Fruit fly (Drosophila melanogaster) whole organism, prepupa: ENCODE data around the gene CG31638.
A peak's percentile ranks its signal among the peaks of the same experiment; 100 is the strongest.

ENCODE experiments used
- CG10631 ChIP-seq: fragments of 200-800 bp; sonication (Bioruptor generic); optimal IDR thresholded peaks from 2 replicates; lab custom pipeline; 2016; ENCODE audit warnings: missing biosample characterization, missing genetic modification characterization
- CG11294 ChIP-seq: fragments of 200-800 bp; sonication (Bioruptor generic); IDR thresholded peaks from 2 replicates; pipeline ENCODE4 v1.3.6; 2022; ENCODE audit warnings: missing biosample characterization, missing genetic modification characterization
- CG11762 ChIP-seq: fragments of 200-800 bp; sonication (Bioruptor generic); optimal IDR thresholded peaks from 3 replicates; lab custom pipeline; 2016; ENCODE audit warnings: missing biosample characterization, missing genetic modification characterization; ENCODE audit not compliant: insufficient read depth
- CG11902 ChIP-seq: fragments of 200-800 bp; sonication (Bioruptor generic); optimal IDR thresholded peaks from 3 replicates; lab custom pipeline; 2016; ENCODE audit warnings: missing biosample characterization, missing genetic modification characterization
- CG15336 ChIP-seq: fragments of 200-800 bp; sonication (Bioruptor generic); IDR thresholded peaks from 2 replicates; pipeline ENCODE4 v1.3.6; 2022; ENCODE audit warnings: missing biosample characterization, missing genetic modification characterization
- CG1621 ChIP-seq: fragments of 200-800 bp; sonication (Bioruptor generic); optimal IDR thresholded peaks from 3 replicates; lab custom pipeline; 2018; ENCODE audit warnings: missing biosample characterization, mild to moderate bottlenecking, missing genetic modification characterization
- CG3032 ChIP-seq: fragments of 200-800 bp; optimal IDR thresholded peaks from 2 replicates; lab custom pipeline; 2019; ENCODE audit warnings: missing biosample characterization, mild to moderate bottlenecking, missing genetic modification characterization, moderate library complexity
- CG31627 ChIP-seq: fragments of 200-800 bp; sonication (Bioruptor generic); optimal IDR thresholded peaks from 3 replicates; lab custom pipeline; 2016; ENCODE audit warnings: missing biosample characterization, missing genetic modification characterization
- CG34406 ChIP-seq: fragments of 200-800 bp; sonication (Bioruptor generic); optimal IDR thresholded peaks from 3 replicates; lab custom pipeline; 2016; ENCODE audit warnings: missing biosample characterization, missing genetic modification characterization
- CG6163 ChIP-seq: fragments of 200-800 bp; sonication (Bioruptor generic); IDR thresholded peaks from 3 replicates; pipeline ENCODE4 v1.3.6; 2022; ENCODE audit warnings: missing biosample characterization, missing genetic modification characterization
- CG6276 ChIP-seq: fragments of 200-800 bp; sonication (Bioruptor generic); optimal IDR thresholded peaks from 2 replicates; lab custom pipeline; 2017; ENCODE audit warnings: missing biosample characterization, mild to moderate bottlenecking, missing genetic modification characterization
- CG6808 ChIP-seq: fragments of 200-800 bp; sonication (Bioruptor generic); optimal IDR thresholded peaks from 3 replicates; lab custom pipeline; 2017; ENCODE audit warnings: missing biosample characterization, missing genetic modification characterization, mild to moderate bottlenecking, moderate library complexity, missing genetic modification reagents
- CG6854 ChIP-seq: fragments of 200-800 bp; sonication (Bioruptor generic); optimal IDR thresholded peaks from 2 replicates; lab custom pipeline; 2017; ENCODE audit warnings: missing biosample characterization, mild to moderate bottlenecking, missing genetic modification characterization
- CG7368 ChIP-seq: fragments of 200-800 bp; sonication (Bioruptor generic); optimal IDR thresholded peaks from 3 replicates; lab custom pipeline; 2016; ENCODE audit warnings: missing biosample characterization, missing genetic modification characterization
- CG8119 ChIP-seq: fragments of 200-800 bp; sonication (Bioruptor generic); IDR thresholded peaks from 3 replicates; pipeline ENCODE4 v1.3.6; 2022; ENCODE audit warnings: missing biosample characterization, missing genetic modification characterization
- CG8319 ChIP-seq: fragments of 200-800 bp; sonication (Bioruptor generic); optimal IDR thresholded peaks from 3 replicates; lab custom pipeline; 2016; ENCODE audit warnings: missing biosample characterization, missing genetic modification characterization
- Hr38 ChIP-seq: sonication (Bioruptor generic); optimal IDR thresholded peaks from 2 replicates; lab custom pipeline; 2016; ENCODE audit warnings: missing biosample characterization, missing genetic modification characterization
- Hr4 ChIP-seq: fragments of 200-800 bp; sonication (Bioruptor generic); optimal IDR thresholded peaks from 3 replicates; lab custom pipeline; 2016; ENCODE audit warnings: missing biosample characterization, missing genetic modification characterization
- Met ChIP-seq: fragments of 200-800 bp; sonication (Bioruptor generic); optimal IDR thresholded peaks from 3 replicates; lab custom pipeline; 2016; ENCODE audit warnings: missing biosample characterization, missing genetic modification characterization
- achi ChIP-seq: fragments of 200-800 bp; sonication (Bioruptor generic); optimal IDR thresholded peaks from 3 replicates; lab custom pipeline; 2016; ENCODE audit warnings: missing biosample characterization, missing genetic modification characterization
- dac ChIP-seq: fragments of 200-800 bp; sonication (Bioruptor generic); optimal IDR thresholded peaks from 2 replicates; lab custom pipeline; 2017; ENCODE audit warnings: missing biosample characterization, mild to moderate bottlenecking, missing genetic modification characterization
- fkh ChIP-seq: fragments of 200-800 bp; sonication (Bioruptor generic); optimal IDR thresholded peaks from 3 replicates; lab custom pipeline; 2017; ENCODE audit warnings: missing biosample characterization, mild to moderate bottlenecking, missing genetic modification characterization, moderate library complexity
- pdm3 ChIP-seq: fragments of 200-800 bp; sonication (Bioruptor generic); optimal IDR thresholded peaks from 3 replicates; lab custom pipeline; 2016; ENCODE audit warnings: missing biosample characterization, missing genetic modification characterization
- salr ChIP-seq, 2 experiments: fragments of 200-800 bp; sonication (Bioruptor generic); optimal IDR thresholded peaks; 3 replicates each; lab custom pipeline; 2016 to 2018; ENCODE audit warnings: missing biosample characterization in 2 of 2, missing genetic modification characterization in 2 of 2, mild to moderate bottlenecking in 1 of 2
- spab ChIP-seq: fragments of 200-800 bp; sonication (Bioruptor generic); optimal IDR thresholded peaks from 2 replicates; lab custom pipeline; 2017; ENCODE audit warnings: missing biosample characterization, mild to moderate bottlenecking, missing genetic modification characterization, missing genetic modification reagents
- ss ChIP-seq, 2 experiments: fragments of 200-800 bp; sonication (Bioruptor generic); optimal IDR thresholded peaks; 2 replicates in 1 of 2; 3 replicates in 1 of 2; lab custom pipeline; 2017 to 2018; ENCODE audit warnings: mild to moderate bottlenecking in 2 of 2, missing biosample characterization in 2 of 2, missing genetic modification characterization in 2 of 2, moderate library complexity in 1 of 2
- svp ChIP-seq: fragments of 200-800 bp; sonication (Bioruptor generic); peaks from one replicate; lab custom pipeline; 2016; ENCODE audit warnings: missing biosample characterization, missing genetic modification characterization
- vri ChIP-seq: fragments of 200-800 bp; sonication (Bioruptor generic); optimal IDR thresholded peaks from 3 replicates; lab custom pipeline; 2016; ENCODE audit warnings: missing biosample characterization, mild to moderate bottlenecking, missing genetic modification characterization

The CG31638 gene

DNA sequence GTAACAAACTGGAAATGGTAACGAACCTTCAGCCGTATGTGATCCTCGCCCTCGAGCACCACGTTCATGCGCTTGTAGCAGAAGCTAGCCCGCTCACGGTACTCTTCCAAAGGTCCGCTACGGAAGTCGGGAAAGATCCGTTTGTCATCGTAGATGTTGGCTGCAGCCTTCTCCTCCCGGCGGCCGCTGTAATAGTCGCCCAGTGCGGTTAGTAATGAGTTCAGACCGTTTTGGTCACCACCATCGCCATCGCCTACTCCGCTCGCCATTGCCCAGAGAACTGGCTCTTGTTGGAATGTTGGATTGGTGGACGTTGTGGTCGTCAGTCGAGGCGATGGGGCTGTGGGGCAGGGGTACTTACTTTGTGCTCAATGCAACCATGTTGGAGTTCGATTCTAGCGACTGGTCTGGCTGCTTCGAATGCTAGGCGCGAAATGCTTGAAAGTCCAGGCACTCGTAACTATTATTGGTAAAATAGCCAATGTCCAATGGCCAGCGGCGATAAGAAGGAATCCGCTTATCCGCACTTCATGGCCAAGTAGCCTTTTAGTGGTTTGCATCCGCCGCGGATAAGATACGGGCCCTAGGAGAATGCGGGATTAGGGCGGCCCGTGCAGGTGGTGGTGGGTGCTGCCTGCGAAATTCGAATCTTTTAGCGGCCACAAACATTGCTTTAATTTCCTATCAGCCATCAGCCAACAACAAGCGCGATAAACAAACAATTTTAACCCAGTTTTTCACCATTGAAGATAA, 43.1 kb upstream of the CG31638 start (continued):
- TF ChIP-seq achi (no peak), dac (GFP tag; lab: Kevin White, UChicago) (no peak), Hr38 (no peak), CG6808 (GFP tag; lab: Kevin White, UChicago) (peak; percentile 53), CG31627 (GFP tag; lab: Kevin White, UChicago) (no peak), CG1621 (peak; percentile 67), pdm3 (GFP tag; lab: Kevin White, UChicago) (no peak), spab (no peak), ss (GFP tag; optimal IDR thresholded peaks at IDR 0.05; lab: Kevin White, UChicago) (peak in 1 of 2 experiments; percentile 70), CG15336 (GFP tag; lab: Robert Waterston, UW) (no peak), CG6276 (GFP tag; lab: Kevin White, UChicago) (peak; percentile 54), CG10631 (no peak), vri (GFP tag; lab: Kevin White, UChicago) (no peak), CG11762 (no peak)

DNA sequence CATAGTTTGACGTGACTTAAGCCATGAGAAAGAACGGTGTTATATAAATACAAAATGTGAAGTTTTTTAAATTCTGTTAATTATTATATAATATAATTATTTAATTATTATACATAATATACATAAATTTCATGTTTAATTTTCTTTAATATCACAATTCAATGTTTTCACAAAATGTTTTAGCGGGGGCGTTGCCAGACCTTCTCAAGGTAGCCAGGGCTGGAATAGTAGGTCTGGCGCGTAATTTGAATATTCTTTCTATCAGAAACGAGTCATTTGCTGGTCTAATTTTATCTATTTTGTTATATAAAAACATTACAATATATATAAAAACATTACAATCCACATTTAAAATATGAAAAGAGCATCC, 42.5 kb upstream of the CG31638 start, which contains the start of gene Acox3:
Gene Acox3, minus strand, starts transcription at position 70 of the 370 bp plus-strand sequence.
- TF ChIP-seq fkh (peak; percentile 2), vri (GFP tag; lab: Kevin White, UChicago) (no peak), CG6808 (GFP tag; lab: Kevin White, UChicago) (no peak)

DNA sequence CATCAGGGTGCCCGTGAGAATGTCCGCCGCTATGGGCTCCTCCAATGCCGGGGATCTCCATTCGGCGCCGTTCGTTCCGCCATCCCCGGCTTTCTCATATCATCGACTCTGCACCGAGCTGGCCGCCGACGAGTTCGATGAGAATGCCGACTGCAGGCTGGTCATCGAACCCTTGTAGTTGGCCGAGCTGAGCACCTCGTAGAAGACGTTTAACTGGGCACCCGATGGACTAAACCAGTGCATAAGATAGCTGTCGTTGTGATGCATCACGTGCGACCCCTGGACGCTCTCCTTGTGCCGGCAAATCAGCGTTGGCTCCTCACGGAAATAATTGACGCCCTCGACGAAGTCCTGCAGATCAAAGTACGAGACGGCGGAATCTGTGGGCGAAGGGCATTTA, 41.1 kb upstream of the CG31638 start:
- TF ChIP-seq Met (GFP tag; lab: Kevin White, UChicago) (no peak), CG31627 (GFP tag; lab: Kevin White, UChicago) (no peak), CG8319 (GFP tag; lab: Kevin White, UChicago) (no peak), Hr4 (GFP tag; lab: Kevin White, UChicago) (no peak), ss (GFP tag; optimal IDR thresholded peaks at IDR 0.05; lab: Kevin White, UChicago) (peak in 1 of 2 experiments; percentile 9)
- TF ChIP-seq, all 60 proteins: peak for 1

DNA sequence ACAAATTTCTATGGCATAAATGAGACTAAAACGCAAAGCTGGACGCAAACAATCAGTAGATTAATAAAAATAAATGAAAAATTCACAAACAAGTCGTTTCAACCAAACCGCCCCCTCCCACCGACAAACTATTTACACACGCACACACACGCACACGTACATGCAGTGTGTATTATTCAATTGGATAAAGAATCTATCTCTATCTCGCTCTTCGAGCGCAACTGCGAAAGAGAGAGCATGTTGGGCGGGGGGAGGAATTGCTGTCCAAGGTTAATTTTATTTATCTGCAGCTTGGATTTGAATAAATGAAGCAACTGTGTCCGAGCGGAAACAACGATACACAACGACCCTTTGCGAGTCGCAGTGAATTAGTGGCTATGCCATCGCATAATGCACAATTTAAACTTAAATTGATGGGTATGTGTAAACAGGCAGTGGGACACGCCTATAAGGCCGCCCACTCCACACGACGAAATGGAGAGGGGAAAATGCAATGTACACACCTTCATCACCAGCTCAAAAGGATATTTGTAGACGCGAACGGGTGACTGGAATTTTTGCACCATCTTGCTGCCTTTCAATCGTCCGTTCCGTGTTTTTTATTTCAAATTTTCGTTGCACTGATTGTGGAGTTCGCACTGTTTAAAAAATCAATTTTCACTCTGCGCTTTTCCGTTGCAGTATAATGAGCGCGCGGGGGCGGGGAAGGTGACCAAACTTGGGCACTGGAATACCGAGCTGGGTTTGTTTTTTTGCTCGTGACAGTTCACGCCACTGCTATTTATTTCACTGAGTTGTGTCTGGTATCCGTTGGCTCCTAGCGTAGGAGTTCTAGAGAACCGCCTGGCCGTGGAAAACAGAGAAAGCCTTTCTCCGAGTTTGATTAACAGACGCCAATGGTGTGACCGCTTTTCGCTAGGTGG, 35.6 kb upstream of the CG31638 start, which contains the start of gene retm:
Gene retm, minus strand, starts transcription at position 898 of the 923 bp plus-strand sequence.
- no peak for TF ChIP-seq Hr4 (GFP tag; lab: Kevin White, UChicago)
- peak; percentile 20; the same call in 1 of the 3 replicates for TF ChIP-seq CG8119
- TF ChIP-seq CG34406 (GFP tag; lab: Kevin White, UChicago): no peak
- TF ChIP-seq ss (GFP tag; optimal IDR thresholded peaks at IDR 0.05; lab: Kevin White, UChicago): peak in 1 of 2 experiments; percentile 30
- peak; percentile 8 for TF ChIP-seq CG3032
- peak; percentile 52 for TF ChIP-seq CG6854 (GFP tag; lab: Kevin White, UChicago)
- TF ChIP-seq CG11294 (GFP tag; lab: Robert Waterston, UW): no peak
- TF ChIP-seq CG8319 (GFP tag; lab: Kevin White, UChicago): peak; percentile 12
- TF ChIP-seq CG7368: peak; percentile 13
- TF ChIP-seq CG6163 (GFP tag; lab: Robert Waterston, UW): peak; percentile 11; the same call in 1 of the 3 replicates
- TF ChIP-seq svp: peak; percentile 70
- TF ChIP-seq salr (GFP tag; optimal IDR thresholded peaks at IDR 0.05; lab: Kevin White, UChicago): peak in 1 of 2 experiments; percentile 8
- peak; percentile 89 for TF ChIP-seq vri (GFP tag; lab: Kevin White, UChicago)
- no peak for TF ChIP-seq Met (GFP tag; lab: Kevin White, UChicago)
- no peak for TF ChIP-seq CG11902 (GFP tag; lab: Kevin White, UChicago)
- peak; percentile 92 for TF ChIP-seq fkh
